Fruit fly (Drosophila melanogaster): ENCODE measurements around the gene Hrb87F.

The Hrb87F gene

dm6 chr3R:13644778-13645660 is 15.3 kb downstream of the Hrb87F start:
- TF ChIP-seq CG8478 (optimal IDR thresholded peaks at IDR 0.05) (no peak), CTCF (optimal IDR thresholded peaks at IDR 0.05) (no peak)

- TF ChIP-seq CTCF (optimal IDR thresholded peaks at IDR 0.05) (no peak), CG8478 (optimal IDR thresholded peaks at IDR 0.05) (no peak)
Observed at dm6 chr3R:13631642-13632041, 28.7 kb downstream of the Hrb87F start, which contains the start of gene CG10841. Gene CG10841 (plus strand): TSS chr3R:13631942.

dm6 chr3R:13617228-13617627 is 43.1 kb downstream of the Hrb87F start:
- TF ChIP-seq CG8478 (optimal IDR thresholded peaks at IDR 0.05) (no peak), CTCF (optimal IDR thresholded peaks at IDR 0.05) (no peak)

dm6 chr3R:13615617-13616016 is 44.7 kb downstream of the Hrb87F start, which contains the start of gene CG9269:
Gene CG9269 (plus strand): TSS chr3R:13615917.
- no peak for TF ChIP-seq CTCF (optimal IDR thresholded peaks at IDR 0.05)
- no peak for TF ChIP-seq CG8478 (optimal IDR thresholded peaks at IDR 0.05)

- no peak for TF ChIP-seq CG8478 (optimal IDR thresholded peaks at IDR 0.05)
- no peak for TF ChIP-seq CTCF (optimal IDR thresholded peaks at IDR 0.05)
Observed at dm6 chr3R:13615007-13615406, 45.3 kb downstream of the Hrb87F start.

dm6 chr3R:13612333-13612732 is 48.0 kb downstream of the Hrb87F start, which contains the start of gene CG9757:
Gene CG9757 (minus strand): TSS chr3R:13612433.
- no peak for TF ChIP-seq CTCF (optimal IDR thresholded peaks at IDR 0.05)
- TF ChIP-seq CG8478 (optimal IDR thresholded peaks at IDR 0.05) = no peak

- TF ChIP-seq CG8478 (optimal IDR thresholded peaks at IDR 0.05) (no peak), CTCF (optimal IDR thresholded peaks at IDR 0.05) (no peak)
Observed at dm6 chr3R:13609146-13609545, 51.2 kb downstream of the Hrb87F start, which contains the start of gene CG9759. Gene CG9759 (minus strand): TSS chr3R:13609246.
